ENCODE assay signal across 1 fruit fly cellular context in genomic region chr3R:24753561-24754027, dm6.
TF ChIP-seq lines count a peak whose summit lies in the region.

Gene asp, plus strand, starts transcription at chr3R:24753849.

TF ChIP-seq in whole organism, embryonic, 481 proteins besides CTCF, POLR2A, EP300 and RAD21 (continued from another document):
- TF ChIP-seq CG12659 (GFP tag; optimal IDR thresholded peaks at IDR 0.05; lab: Kevin White, UChicago) (no peak), vnd (GFP tag; IDR thresholded peaks at IDR 0.05; lab: Robert Waterston, UW; ENCODE audit: partially characterized antibody) (peak; percentile 85), phol (tag; optimal IDR thresholded peaks at IDR 0.05; lab: Kevin White, UChicago) (peak; percentile 57), Myb (GFP tag; optimal IDR thresholded peaks at IDR 0.05; lab: Kevin White, UChicago) (peak; percentile 68), ind (GFP tag; optimal IDR thresholded peaks at IDR 0.05; lab: Kevin White, UChicago) (peak; percentile 5), Xrp1 (GFP tag; IDR thresholded peaks at IDR 0.05; lab: Robert Waterston, UW) (0 out of 2 replicates have a peak, but pooled peaks have one; percentile 11), CG15479 (GFP tag; optimal IDR thresholded peaks at IDR 0.05; lab: Kevin White, UChicago) (no peak), unc-4 (GFP tag; IDR thresholded peaks at IDR 0.05; lab: Robert Waterston, UW; ENCODE audit: partially characterized antibody) (peak; percentile 76), NfI (GFP tag; optimal IDR thresholded peaks at IDR 0.05; lab: Kevin White, UChicago) (no peak), Sin3A (optimal IDR thresholded peaks at IDR 0.05; lab: Kevin White, UChicago) (peak; percentile 27), CG30020 (tag; optimal IDR thresholded peaks at IDR 0.05; lab: Kevin White, UChicago) (no peak), Six4 (GFP tag; optimal IDR thresholded peaks at IDR 0.05; lab: Kevin White, UChicago) (peak; percentile 47), ems (GFP tag; optimal IDR thresholded peaks at IDR 0.05; lab: Kevin White, UChicago) (peak; percentile 24), CG31388 (GFP tag; optimal IDR thresholded peaks at IDR 0.05; lab: Kevin White, UChicago) (no peak), CG9727 (GFP tag; optimal IDR thresholded peaks at IDR 0.05; lab: Kevin White, UChicago) (peak; percentile 19), Dfd (GFP tag; optimal IDR thresholded peaks at IDR 0.05; lab: Kevin White, UChicago) (no peak), croc (GFP tag; conservative IDR thresholded peaks at IDR 0.05; lab: Robert Waterston, UW) (no peak), psq (GFP tag; optimal IDR thresholded peaks at IDR 0.05; lab: Kevin White, UChicago) (no peak), Ada2b (GFP tag; IDR thresholded peaks at IDR 0.05; lab: Robert Waterston, UW) (0 out of 2 replicates have a peak, but pooled peaks have one; percentile 10), HLH54F (GFP tag; optimal IDR thresholded peaks at IDR 0.05; lab: Kevin White, UChicago) (no peak), jumu (GFP tag; optimal IDR thresholded peaks at IDR 0.05; lab: Kevin White, UChicago) (no peak), Mes4 (GFP tag; optimal IDR thresholded peaks at IDR 0.05; lab: Kevin White, UChicago) (no peak), salm (tag; optimal IDR thresholded peaks at IDR 0.05; lab: Kevin White, UChicago) (no peak), CG33213 (GFP tag; optimal IDR thresholded peaks at IDR 0.05; lab: Kevin White, UChicago) (no peak), CG42726 (GFP tag; IDR thresholded peaks at IDR 0.05; lab: Robert Waterston, UW; ENCODE audit: partially characterized antibody) (peak; percentile 64; the same call in 1 of the 2 replicates), Sry-δ (GFP tag; optimal IDR thresholded peaks at IDR 0.05; lab: Kevin White, UChicago) (peak; percentile 67), nmo (GFP tag; optimal IDR thresholded peaks at IDR 0.05; lab: Kevin White, UChicago) (peak; percentile 54), slbo (GFP tag; IDR thresholded peaks at IDR 0.05; lab: Robert Waterston, UW) (peak; percentile 35; the same call in 1 of the 2 replicates), CG2129 (GFP tag; IDR thresholded peaks at IDR 0.05; lab: Robert Waterston, UW; ENCODE audit: partially characterized antibody) (peak; percentile 63), tna (GFP tag; IDR thresholded peaks at IDR 0.05; lab: Robert Waterston, UW; ENCODE audit: partially characterized antibody) (peak; percentile 77; the same call in 1 of the 2 replicates), Dp (GFP tag; optimal IDR thresholded peaks at IDR 0.05; lab: Kevin White, UChicago) (peak; percentile 96), Fer2 (tag; optimal IDR thresholded peaks at IDR 0.05; lab: Kevin White, UChicago) (no peak), hbn (GFP tag; IDR thresholded peaks at IDR 0.05; lab: Robert Waterston, UW; ENCODE audit: partially characterized antibody) (peak; percentile 82), bbx (GFP tag; IDR thresholded peaks at IDR 0.05; lab: Robert Waterston, UW; ENCODE audit: partially characterized antibody) (peak; percentile 71), Doc3 (GFP tag; IDR thresholded peaks at IDR 0.05; lab: Robert Waterston, UW; ENCODE audit: partially characterized antibody) (peak; percentile 84), CG10267 (tag; optimal IDR thresholded peaks at IDR 0.05; lab: Kevin White, UChicago) (no peak), CG12942 (GFP tag; optimal IDR thresholded peaks at IDR 0.05; lab: Kevin White, UChicago) (no peak), row (GFP tag; IDR thresholded peaks at IDR 0.05; lab: Robert Waterston, UW) (peak; percentile 67), peb (GFP tag; IDR thresholded peaks at IDR 0.05; lab: Robert Waterston, UW) (no peak), bigmax (GFP tag; optimal IDR thresholded peaks at IDR 0.05; lab: Kevin White, UChicago) (peak; percentile 65), prd (optimal IDR thresholded peaks at IDR 0.05; lab: Kevin White, UChicago) (no peak), prd (GFP tag; IDR thresholded peaks at IDR 0.05; lab: Robert Waterston, UW) (peak; percentile 28; the same call in 1 of the 3 replicates), CG9932 (GFP tag; IDR thresholded peaks at IDR 0.05; lab: Robert Waterston, UW) (0 out of 2 replicates have a peak, but pooled peaks have one; percentile 30), CG3847 (GFP tag; IDR thresholded peaks at IDR 0.05; lab: Robert Waterston, UW) (peak; percentile 39; the same call in 1 of the 2 replicates), HLH4C (GFP tag; IDR thresholded peaks at IDR 0.05; lab: Robert Waterston, UW; ENCODE audit: partially characterized antibody) (peak; percentile 95), inv (GFP tag; IDR thresholded peaks at IDR 0.05; lab: Robert Waterston, UW; ENCODE audit: partially characterized antibody) (peak; percentile 74), bsh (GFP tag; optimal IDR thresholded peaks at IDR 0.05; lab: Kevin White, UChicago) (no peak), Optix (GFP tag; IDR thresholded peaks at IDR 0.05; lab: Robert Waterston, UW) (no peak), pfk (GFP tag; optimal IDR thresholded peaks at IDR 0.05; lab: Kevin White, UChicago) (no peak), mam (GFP tag; optimal IDR thresholded peaks at IDR 0.05; lab: Kevin White, UChicago) (peak; percentile 4), BEAF-32 (GFP tag; optimal IDR thresholded peaks at IDR 0.05; lab: Kevin White, UChicago) (peak; percentile 77), vvl (GFP tag; IDR thresholded peaks at IDR 0.05; lab: Robert Waterston, UW) (0 out of 2 replicates have a peak, but pooled peaks have one; percentile 13), CG8924 (tag; optimal IDR thresholded peaks at IDR 0.05; lab: Kevin White, UChicago) (peak; percentile 24), Abd-B (GFP tag; optimal IDR thresholded peaks at IDR 0.05; lab: Kevin White, UChicago) (peak; percentile 26), Med (GFP tag; lab: Kevin White, UChicago) (peak; percentile 33), amos (GFP tag; IDR thresholded peaks at IDR 0.05; lab: Robert Waterston, UW; ENCODE audit: partially characterized antibody) (peak; percentile 77), zen2 (GFP tag; IDR thresholded peaks at IDR 0.05; lab: Robert Waterston, UW; ENCODE audit: partially characterized antibody) (peak; percentile 54), sna (GFP tag; IDR thresholded peaks at IDR 0.05; lab: Robert Waterston, UW; ENCODE audit: partially characterized antibody) (peak; percentile 91), CG2712 (tag; optimal IDR thresholded peaks at IDR 0.05; lab: Kevin White, UChicago) (no peak), Scr (GFP tag; IDR thresholded peaks at IDR 0.05; lab: Robert Waterston, UW; ENCODE audit: partially characterized antibody) (peak; percentile 85), CG17829 (tag; optimal IDR thresholded peaks at IDR 0.05; lab: Kevin White, UChicago) (peak; percentile 66), nerfin-2 (GFP tag; IDR thresholded peaks at IDR 0.05; lab: Robert Waterston, UW; ENCODE audit: partially characterized antibody) (peak; percentile 87), CG2116 (GFP tag; optimal IDR thresholded peaks at IDR 0.05; lab: Kevin White, UChicago) (peak; percentile 92), ssp (GFP tag; IDR thresholded peaks at IDR 0.05; lab: Robert Waterston, UW) (peak; percentile 80), ewg (GFP tag; optimal IDR thresholded peaks at IDR 0.05; lab: Kevin White, UChicago) (no peak), tin (GFP tag; optimal IDR thresholded peaks at IDR 0.05; lab: Kevin White, UChicago) (peak; percentile 47), MBD-R2 (GFP tag; IDR thresholded peaks at IDR 0.05; lab: Robert Waterston, UW) (peak; percentile 25; the same call in 1 of the 2 replicates), CG9876 (GFP tag; optimal IDR thresholded peaks at IDR 0.05; lab: Kevin White, UChicago) (no peak), Bgb (GFP tag; IDR thresholded peaks at IDR 0.05; lab: Robert Waterston, UW; ENCODE audit: partially characterized antibody) (peak; percentile 80), CkIIα-i1 (GFP tag; IDR thresholded peaks at IDR 0.05; lab: Robert Waterston, UW) (no peak), CG6791 (GFP tag; IDR thresholded peaks at IDR 0.05; lab: Robert Waterston, UW; ENCODE audit: partially characterized antibody) (peak; percentile 87), sens (GFP tag; lab: Kevin White, UChicago) (peak; percentile 91), CG13287 (GFP tag; IDR thresholded peaks at IDR 0.05; lab: Robert Waterston, UW; ENCODE audit: partially characterized antibody) (peak; percentile 89), CG30403 (GFP tag; optimal IDR thresholded peaks at IDR 0.05; lab: Kevin White, UChicago) (peak; percentile 52), stc (GFP tag; IDR thresholded peaks at IDR 0.05; lab: Robert Waterston, UW) (no peak), ham (GFP tag; IDR thresholded peaks at IDR 0.05; lab: Robert Waterston, UW) (no peak), Drgx (GFP tag; IDR thresholded peaks at IDR 0.05; lab: Robert Waterston, UW) (no peak), sob (GFP tag; IDR thresholded peaks at IDR 0.05; lab: Robert Waterston, UW) (0 out of 2 replicates have a peak, but pooled peaks have one; percentile 21), CG12391 (tag; optimal IDR thresholded peaks at IDR 0.05; lab: Kevin White, UChicago) (peak; percentile 61), CG9797 (GFP tag; optimal IDR thresholded peaks at IDR 0.05; lab: Kevin White, UChicago) (peak; percentile 59), ato (GFP tag; IDR thresholded peaks at IDR 0.05; lab: Robert Waterston, UW; ENCODE audit: partially characterized antibody) (peak; percentile 83), CG7987 (GFP tag; optimal IDR thresholded peaks at IDR 0.05; lab: Kevin White, UChicago) (no peak), CoRest (tag; optimal IDR thresholded peaks at IDR 0.05; lab: Kevin White, UChicago) (no peak), CG16813 (GFP tag; IDR thresholded peaks at IDR 0.05; lab: Robert Waterston, UW; ENCODE audit: partially characterized antibody) (peak; percentile 89), Hr78 (GFP tag; optimal IDR thresholded peaks at IDR 0.05; lab: Kevin White, UChicago) (no peak), cas (GFP tag; IDR thresholded peaks at IDR 0.05; lab: Robert Waterston, UW) (no peak), disco-r (GFP tag; optimal IDR thresholded peaks at IDR 0.05; lab: Kevin White, UChicago) (no peak), knrl (GFP tag; IDR thresholded peaks at IDR 0.05; lab: Robert Waterston, UW; ENCODE audit: partially characterized antibody) (peak; percentile 82), B-H2 (GFP tag; optimal IDR thresholded peaks at IDR 0.05; lab: Kevin White, UChicago) (no peak), CG10543 (GFP tag; optimal IDR thresholded peaks at IDR 0.05; lab: Kevin White, UChicago) (no peak), CG8089 (GFP tag; optimal IDR thresholded peaks at IDR 0.05; lab: Kevin White, UChicago) (no peak), Elba2 (GFP tag; optimal IDR thresholded peaks at IDR 0.05; lab: Kevin White, UChicago) (no peak), Blimp-1 (GFP tag; optimal IDR thresholded peaks at IDR 0.05; lab: Kevin White, UChicago) (peak; percentile 35), CG15514 (GFP tag; optimal IDR thresholded peaks at IDR 0.05; lab: Kevin White, UChicago) (peak; percentile 56), hb (GFP tag; IDR thresholded peaks at IDR 0.05; lab: Robert Waterston, UW; ENCODE audit: partially characterized antibody) (peak; percentile 84), CG15696 (tag; optimal IDR thresholded peaks at IDR 0.05; lab: Kevin White, UChicago) (no peak), pzg (GFP tag; optimal IDR thresholded peaks at IDR 0.05; lab: Kevin White, UChicago) (peak; percentile 60), tgo (GFP tag; IDR thresholded peaks at IDR 0.05; lab: Robert Waterston, UW) (peak; percentile 21; the same call in 1 of the 3 replicates), CG17186 (GFP tag; optimal IDR thresholded peaks at IDR 0.05; lab: Kevin White, UChicago) (peak; percentile 67), CG14860 (GFP tag; IDR thresholded peaks at IDR 0.05; lab: Robert Waterston, UW; ENCODE audit: partially characterized antibody) (peak; percentile 94), gfzf (GFP tag; optimal IDR thresholded peaks at IDR 0.05; lab: Kevin White, UChicago) (peak; percentile 29), az2 (GFP tag; optimal IDR thresholded peaks at IDR 0.05; lab: Kevin White, UChicago) (peak; percentile 30), lmd (GFP tag; IDR thresholded peaks at IDR 0.05; lab: Robert Waterston, UW) (peak; percentile 26; the same call in 1 of the 2 replicates), eyg (GFP tag; optimal IDR thresholded peaks at IDR 0.05; lab: Kevin White, UChicago) (no peak), dmrt11E (tag; optimal IDR thresholded peaks at IDR 0.05; lab: Kevin White, UChicago) (peak; percentile 33), ERR (GFP tag; optimal IDR thresholded peaks at IDR 0.05; lab: Kevin White, UChicago) (no peak), CG13894 (tag; optimal IDR thresholded peaks at IDR 0.05; lab: Kevin White, UChicago) (no peak), CG7357 (GFP tag; IDR thresholded peaks at IDR 0.05; lab: Robert Waterston, UW) (peak; percentile 81), CG34224 (GFP tag; IDR thresholded peaks at IDR 0.05; lab: Robert Waterston, UW; ENCODE audit: partially characterized antibody) (peak; percentile 86), CG17802 (tag; optimal IDR thresholded peaks at IDR 0.05; lab: Kevin White, UChicago) (peak; percentile 98), Chrac-16 (GFP tag; optimal IDR thresholded peaks at IDR 0.05; lab: Kevin White, UChicago) (peak; percentile 27), chinmo (GFP tag; IDR thresholded peaks at IDR 0.05; lab: Robert Waterston, UW; ENCODE audit: partially characterized antibody) (peak; percentile 12; the same call in 1 of the 4 replicates), CG4854 (GFP tag; optimal IDR thresholded peaks at IDR 0.05; lab: Kevin White, UChicago) (no peak), chif (GFP tag; optimal IDR thresholded peaks at IDR 0.05; lab: Kevin White, UChicago) (no peak), CG10979 (tag; optimal IDR thresholded peaks at IDR 0.05; lab: Kevin White, UChicago) (peak; percentile 36)
